Worm (Caenorhabditis elegans) whole organism, late embryonic: Measurements from ENCODE around the gene snt-1.

Experiments
- K09A11.1 ChIP-seq: sonication (generic microtip); optimal IDR thresholded peaks from 2 replicates; lab custom pipeline; 2017; ENCODE audit warnings: antibody characterized with exemption, mild to moderate bottlenecking, missing genetic modification characterization, missing compliant biosample characterization; ENCODE audit not compliant: insufficient read depth
- ama-1 ChIP-seq: fragments of 150-350 bp; optimal IDR thresholded peaks from 2 replicates; lab custom pipeline; 2014
- ceh-14 ChIP-seq: sonication (generic microtip); optimal IDR thresholded peaks from 2 replicates; lab custom pipeline; 2016; ENCODE audit warnings: missing genotype, missing genetic modification characterization, missing compliant biosample characterization
- ceh-6 ChIP-seq: fragments of 200-800 bp; sonication (Bioruptor generic); optimal IDR thresholded peaks from 2 replicates; lab custom pipeline; 2018; ENCODE audit warnings: mild to moderate bottlenecking, missing genetic modification characterization, missing compliant biosample characterization
- ceh-9 ChIP-seq: sonication (generic microtip); optimal IDR thresholded peaks from 2 replicates; lab custom pipeline; 2016; ENCODE audit warnings: mild to moderate bottlenecking, missing genetic modification characterization, inconsistent platforms, missing compliant biosample characterization
- dve-1 ChIP-seq: sonication (generic microtip); optimal IDR thresholded peaks from 2 replicates; lab custom pipeline; 2017; ENCODE audit warnings: antibody characterized with exemption, mild to moderate bottlenecking, missing genetic modification characterization, missing compliant biosample characterization
- ets-4 ChIP-seq: sonication (generic microtip); optimal IDR thresholded peaks from 2 replicates; lab custom pipeline; 2016; ENCODE audit warnings: missing genetic modification characterization, missing compliant biosample characterization
- hlh-30 ChIP-seq: sonication (generic microtip); optimal IDR thresholded peaks from 2 replicates; lab custom pipeline; 2017; ENCODE audit warnings: antibody characterized with exemption, missing genetic modification characterization, missing compliant biosample characterization; ENCODE audit not compliant: insufficient read depth
- nfya-1 ChIP-seq: sonication (generic microtip); optimal IDR thresholded peaks from 2 replicates; lab custom pipeline; 2017; ENCODE audit warnings: missing genetic modification characterization, mild to moderate bottlenecking, missing compliant biosample characterization, antibody characterized with exemption, moderate library complexity
- pha-4 ChIP-seq: fragments of 150-350 bp; optimal IDR thresholded peaks from 2 replicates; lab custom pipeline; 2018; ENCODE audit warnings: missing biosample characterization, missing genetic modification reagents, missing genetic modification characterization
- ref-2 ChIP-seq: sonication (generic microtip); optimal IDR thresholded peaks from 2 replicates; lab custom pipeline; 2016; ENCODE audit warnings: missing genetic modification characterization, missing compliant biosample characterization
- syd-9 ChIP-seq: sonication (generic microtip); optimal IDR thresholded peaks from 2 replicates; lab custom pipeline; 2016; ENCODE audit warnings: mild to moderate bottlenecking, missing genetic modification characterization, moderate library complexity, missing compliant biosample characterization
- tbx-2 ChIP-seq: sonication (generic microtip); optimal IDR thresholded peaks from 2 replicates; lab custom pipeline; 2016; ENCODE audit warnings: missing genetic modification characterization, missing compliant biosample characterization

- no peak for TF ChIP-seq hlh-30 (tag; lab: Kevin White, UChicago)
- TF ChIP-seq nfya-1 (tag; lab: Kevin White, UChicago): no peak
- no peak for TF ChIP-seq ets-4 (tag; lab: Kevin White, UChicago)
- no peak for TF ChIP-seq ama-1 (lab: Kevin White, UChicago)
- TF ChIP-seq pha-4: no peak
- no peak for TF ChIP-seq ceh-6 (GFP tag; lab: Kevin White, UChicago)
- TF ChIP-seq ceh-9 (tag; lab: Kevin White, UChicago): no peak
- peak; percentile 27 for TF ChIP-seq ref-2 (tag; lab: Kevin White, UChicago)
- TF ChIP-seq tbx-2 (tag; lab: Kevin White, UChicago): peak; percentile 42
- no peak for TF ChIP-seq dve-1 (tag; lab: Kevin White, UChicago)
- no peak for TF ChIP-seq ceh-14 (tag; lab: Kevin White, UChicago)
- no peak for TF ChIP-seq K09A11.1 (tag; lab: Kevin White, UChicago)
- no peak for TF ChIP-seq syd-9
Observed at ce11 chrII:6835972-6836595, 25.3 kb downstream of the snt-1 start.
